Worm (Caenorhabditis elegans) whole organism, L3 larva: ENCODE measurements around the gene rpl-11.2.

Experiments used
- ZK546.5 ChIP-seq: sonication (generic microtip); optimal IDR thresholded peaks from 2 replicates; lab custom pipeline; 2017; ENCODE audit warnings: missing biosample characterization, missing genetic modification characterization
- ama-1 ChIP-seq: fragments of 150-350 bp; optimal IDR thresholded peaks from 2 replicates; lab custom pipeline; 2018
- ceh-28 ChIP-seq: fragments of 150-350 bp; optimal IDR thresholded peaks from 2 replicates; lab custom pipeline; 2014; ENCODE audit warnings: missing biosample characterization, missing genetic modification reagents, missing genetic modification characterization
- ceh-82 ChIP-seq: fragments of 150-350 bp; optimal IDR thresholded peaks from 2 replicates; lab custom pipeline; 2014; ENCODE audit warnings: missing biosample characterization, missing genetic modification characterization
- egl-27 ChIP-seq: sonication (generic microtip); optimal IDR thresholded peaks from 4 replicates; lab custom pipeline; 2017; ENCODE audit warnings: missing biosample characterization, missing genetic modification reagents, missing genetic modification characterization
- egl-5 ChIP-seq: fragments of 150-350 bp; optimal IDR thresholded peaks from 2 replicates; lab custom pipeline; 2017; ENCODE audit warnings: missing biosample characterization, missing genetic modification reagents, missing genetic modification characterization, inconsistent platforms
- elt-2 ChIP-seq: sonication (generic microtip); optimal IDR thresholded peaks from 2 replicates; lab custom pipeline; 2016; ENCODE audit warnings: missing genetic modification reagents, mild to moderate bottlenecking, missing genetic modification characterization, missing compliant biosample characterization
- elt-3 ChIP-seq, 3 experiments: fragments of 150-350 bp in 1 of 3; sonication (generic microtip) in 2 of 3; optimal IDR thresholded peaks; 2 replicates in 2 of 3; 4 replicates in 1 of 3; lab custom pipeline; 2014 to 2017; ENCODE audit warnings: missing biosample characterization in 3 of 3, missing genetic modification characterization in 3 of 3
- eor-1 ChIP-seq, 2 experiments: fragments of 150-350 bp; optimal IDR thresholded peaks; 2 replicates each; lab custom pipeline; 2014 to 2018; ENCODE audit warnings: missing biosample characterization in 2 of 2, missing genetic modification characterization in 2 of 2
- fkh-10 ChIP-seq: sonication (generic microtip); optimal IDR thresholded peaks from 2 replicates; lab custom pipeline; 2017; ENCODE audit warnings: missing biosample characterization, missing genetic modification reagents, missing genetic modification characterization
- fkh-2 ChIP-seq: fragments of 150-350 bp; optimal IDR thresholded peaks from 2 replicates; lab custom pipeline; 2014; ENCODE audit warnings: missing biosample characterization, missing genetic modification reagents, missing genetic modification characterization
- hmg-11 ChIP-seq: sonication (generic microtip); optimal IDR thresholded peaks from 2 replicates; lab custom pipeline; 2016; ENCODE audit warnings: missing genetic modification characterization, missing compliant biosample characterization
- jun-1 ChIP-seq: fragments of 150-350 bp; optimal IDR thresholded peaks from 2 replicates; lab custom pipeline; 2014; ENCODE audit warnings: missing biosample characterization, missing genetic modification reagents, missing genetic modification characterization
- lin-15B ChIP-seq: fragments of 150-350 bp; optimal IDR thresholded peaks from 2 replicates; lab custom pipeline; 2014; ENCODE audit warnings: missing biosample characterization, missing genetic modification characterization
- lin-39 ChIP-seq: fragments of 150-350 bp; optimal IDR thresholded peaks from 2 replicates; lab custom pipeline; 2018; ENCODE audit warnings: missing biosample characterization, missing genetic modification reagents, missing genetic modification characterization
- lsy-12 ChIP-seq: sonication (generic microtip); optimal IDR thresholded peaks from 2 replicates; lab custom pipeline; 2016; ENCODE audit warnings: mild to moderate bottlenecking, missing genetic modification characterization, missing compliant biosample characterization
- mdl-1 ChIP-seq: fragments of 150-350 bp; optimal IDR thresholded peaks from 2 replicates; lab custom pipeline; 2014; ENCODE audit warnings: missing biosample characterization, missing genetic modification characterization
- nfya-1 ChIP-seq: sonication (generic microtip); optimal IDR thresholded peaks from 2 replicates; lab custom pipeline; 2017; ENCODE audit warnings: missing genetic modification characterization, mild to moderate bottlenecking, missing compliant biosample characterization, antibody characterized with exemption, moderate library complexity; ENCODE audit not compliant: insufficient read depth
- nhr-11 ChIP-seq: fragments of 150-350 bp; optimal IDR thresholded peaks from 2 replicates; lab custom pipeline; 2014; ENCODE audit warnings: missing biosample characterization, missing genetic modification characterization
- nhr-12 ChIP-seq: fragments of 150-350 bp; optimal IDR thresholded peaks from 2 replicates; lab custom pipeline; 2014; ENCODE audit warnings: missing biosample characterization, missing genetic modification characterization
- nhr-23 ChIP-seq: fragments of 150-350 bp; optimal IDR thresholded peaks from 2 replicates; lab custom pipeline; 2014; ENCODE audit warnings: missing biosample characterization, missing genetic modification reagents, missing genetic modification characterization
- nhr-237 ChIP-seq: fragments of 150-350 bp; optimal IDR thresholded peaks from 2 replicates; lab custom pipeline; 2014; ENCODE audit warnings: missing biosample characterization, missing genetic modification characterization
- nhr-25 ChIP-seq: sonication (generic microtip); optimal IDR thresholded peaks from 2 replicates; lab custom pipeline; 2017; ENCODE audit warnings: missing biosample characterization, missing genetic modification characterization
- nhr-28 ChIP-seq: fragments of 150-350 bp; optimal IDR thresholded peaks from 2 replicates; lab custom pipeline; 2014; ENCODE audit warnings: missing biosample characterization, missing genetic modification characterization
- nhr-43 ChIP-seq: sonication (generic microtip); optimal IDR thresholded peaks from 2 replicates; lab custom pipeline; 2016; ENCODE audit warnings: mild to moderate bottlenecking, missing genetic modification characterization, missing compliant biosample characterization; ENCODE audit not compliant: poor library complexity, severe bottlenecking
- pha-4 ChIP-seq: fragments of 150-350 bp; optimal IDR thresholded peaks from 2 replicates; lab custom pipeline; 2014; ENCODE audit warnings: missing biosample characterization, missing genetic modification reagents, missing genetic modification characterization
- sea-2 ChIP-seq: fragments of 150-350 bp; sonication (generic microtip); optimal IDR thresholded peaks from 4 replicates; lab custom pipeline; 2014; ENCODE audit warnings: missing biosample characterization, missing genetic modification reagents, missing genetic modification characterization
- skn-1 ChIP-seq: fragments of 150-350 bp; optimal IDR thresholded peaks from 2 replicates; lab custom pipeline; 2014; ENCODE audit warnings: missing biosample characterization, missing genetic modification characterization
- unc-39 ChIP-seq: sonication (generic microtip); optimal IDR thresholded peaks from 4 replicates; lab custom pipeline; 2017; ENCODE audit warnings: missing biosample characterization, missing genetic modification characterization
- zag-1 ChIP-seq: fragments of 150-350 bp; optimal IDR thresholded peaks from 2 replicates; lab custom pipeline; 2014; ENCODE audit warnings: missing biosample characterization, missing genetic modification characterization
- ztf-11 ChIP-seq: fragments of 150-350 bp; optimal IDR thresholded peaks from 2 replicates; lab custom pipeline; 2014; ENCODE audit warnings: missing biosample characterization, missing genetic modification characterization
- ztf-4 ChIP-seq: fragments of 150-350 bp; optimal IDR thresholded peaks from 2 replicates; lab custom pipeline; 2014; ENCODE audit warnings: missing biosample characterization, missing genetic modification characterization

The rpl-11.2 gene

DNA sequence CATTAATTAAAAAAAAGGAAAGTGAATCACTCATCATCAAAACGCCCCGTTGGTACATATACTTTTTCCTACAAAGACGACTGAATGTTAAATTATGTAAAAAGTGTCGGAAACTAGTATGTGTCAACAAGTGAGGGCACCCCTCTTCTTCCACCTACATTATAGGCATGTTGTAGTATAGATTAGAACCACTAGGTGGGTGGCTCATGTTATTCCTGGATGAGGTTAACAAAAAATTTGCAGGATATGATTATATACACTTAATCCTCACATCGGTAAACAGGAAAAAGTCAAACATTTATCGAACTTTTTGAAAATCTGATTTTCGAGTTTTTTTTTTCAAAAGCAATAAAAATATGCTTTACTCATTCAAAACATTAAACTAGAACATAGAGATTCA lies 33.6 kb upstream of the rpl-11.2 start:
- no peak for TF ChIP-seq fkh-2 (tag; lab: Kevin White, UChicago)
- TF ChIP-seq nhr-28 (tag; lab: Kevin White, UChicago): no peak
- TF ChIP-seq ceh-82 (tag; lab: Kevin White, UChicago): no peak
- no peak for TF ChIP-seq nhr-237 (tag; lab: Kevin White, UChicago)
- no peak for TF ChIP-seq pha-4 (tag; lab: Kevin White, UChicago)
- TF ChIP-seq lsy-12: no peak
- TF ChIP-seq skn-1 (tag; lab: Kevin White, UChicago): no peak
- TF ChIP-seq nfya-1 (tag; lab: Kevin White, UChicago): no peak
- TF ChIP-seq unc-39 (tag; lab: Kevin White, UChicago): no peak
- no peak for TF ChIP-seq eor-1 (tag; optimal IDR thresholded peaks at IDR 0.05; lab: Kevin White, UChicago)
- no peak for TF ChIP-seq nhr-25 (tag; lab: Kevin White, UChicago)
- no peak for TF ChIP-seq nhr-12 (tag; lab: Kevin White, UChicago)
- TF ChIP-seq elt-3 (tag; optimal IDR thresholded peaks at IDR 0.05; lab: Kevin White, UChicago): no peak

DNA sequence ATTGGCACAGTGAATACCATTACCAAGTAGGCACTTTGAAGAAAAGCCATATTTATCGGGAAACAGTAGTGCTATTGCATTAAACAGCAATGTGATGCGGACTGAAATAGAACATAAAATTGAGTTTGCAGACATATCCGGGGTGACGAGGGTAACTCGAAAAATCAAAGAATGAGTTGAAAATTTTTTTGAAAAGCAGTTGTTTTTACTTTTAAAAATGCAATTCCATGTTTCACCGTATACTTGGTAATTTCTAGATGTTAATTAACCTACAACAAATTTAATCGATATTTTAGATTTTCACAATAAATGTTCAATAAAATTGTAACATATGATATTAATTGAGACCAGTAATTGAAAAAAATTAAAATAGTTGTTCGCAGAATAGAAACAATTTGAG lies 31.8 kb upstream of the rpl-11.2 start, which contains the start of gene AH9.4:
Gene AH9.4, minus strand, starts transcription at position 101 of the 400 bp plus-strand sequence.
- TF ChIP-seq ceh-28 (no peak), egl-5 (tag; lab: Kevin White, UChicago) (no peak), nhr-12 (tag; lab: Kevin White, UChicago) (no peak), unc-39 (tag; lab: Kevin White, UChicago) (no peak), ztf-4 (tag; lab: Kevin White, UChicago) (no peak), fkh-10 (GFP tag; lab: Kevin White, UChicago) (no peak), elt-2 (tag; lab: Kevin White, UChicago) (no peak), lin-39 (tag; lab: Kevin White, UChicago) (no peak), jun-1 (no peak), egl-27 (no peak), ZK546.5 (tag; lab: Kevin White, UChicago) (no peak), nhr-25 (tag; lab: Kevin White, UChicago) (no peak), nfya-1 (tag; lab: Kevin White, UChicago) (no peak), ztf-11 (tag; lab: Kevin White, UChicago) (no peak), zag-1 (tag; lab: Kevin White, UChicago) (no peak), nhr-43 (tag; lab: Kevin White, UChicago) (no peak), ama-1 (no peak), nhr-11 (no peak)
- TF ChIP-seq, all 47 proteins: peak for 0

DNA sequence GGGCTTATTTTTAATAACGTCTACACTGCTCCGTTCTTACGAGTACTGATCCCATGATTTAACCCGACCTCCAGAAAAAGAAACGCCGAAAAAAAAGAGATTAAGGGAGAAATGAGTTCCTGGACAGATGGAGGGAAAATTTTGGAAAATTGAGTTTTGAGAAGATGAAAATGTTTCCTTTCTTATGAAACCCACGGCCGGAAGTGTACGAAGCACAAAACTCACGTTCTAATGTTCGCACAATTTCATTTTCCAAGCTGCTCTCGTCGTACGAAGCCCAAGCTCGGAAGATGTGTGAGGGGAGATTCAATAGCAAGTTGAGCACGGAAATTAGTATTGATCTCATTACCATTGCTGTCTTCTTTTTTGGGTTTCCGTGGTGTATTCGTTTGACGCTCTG lies 29.0 kb upstream of the rpl-11.2 start:
- TF ChIP-seq elt-3 (tag; optimal IDR thresholded peaks at IDR 0.05; lab: Kevin White, UChicago): no peak
- TF ChIP-seq fkh-10 (GFP tag; lab: Kevin White, UChicago): peak; percentile 75
- TF ChIP-seq, all 47 proteins: peak for 1

DNA sequence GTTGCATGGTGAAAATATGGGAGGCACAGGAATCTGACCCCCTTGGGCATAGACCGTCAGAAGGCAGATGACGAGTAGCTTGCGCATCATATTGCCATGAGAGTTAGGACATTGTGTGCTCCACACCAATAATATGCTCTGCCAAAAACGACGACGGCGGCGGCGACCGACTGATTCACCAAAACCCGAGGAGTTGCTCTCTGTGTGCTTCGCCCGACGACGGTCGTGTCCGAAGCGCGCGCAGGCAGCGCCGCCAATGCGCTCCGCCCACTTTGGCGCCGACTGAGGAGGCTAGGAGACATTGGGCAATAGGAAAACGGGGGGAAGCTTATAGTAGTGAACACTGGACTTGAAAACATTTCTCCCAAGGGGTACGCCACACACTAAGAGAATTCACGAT lies 25.5 kb upstream of the rpl-11.2 start, which contains the start of gene AH9.6:
Gene AH9.6, minus strand, starts transcription at position 183 of the 400 bp plus-strand sequence.
- TF ChIP-seq lin-15B (tag; lab: Kevin White, UChicago) (no peak), ztf-4 (tag; lab: Kevin White, UChicago) (no peak), egl-5 (tag; lab: Kevin White, UChicago) (no peak), nfya-1 (tag; lab: Kevin White, UChicago) (peak; percentile 14), nhr-11 (no peak), unc-39 (tag; lab: Kevin White, UChicago) (no peak), hmg-11 (tag; lab: Kevin White, UChicago) (no peak), sea-2 (GFP tag; lab: Kevin White, UChicago) (no peak)

DNA sequence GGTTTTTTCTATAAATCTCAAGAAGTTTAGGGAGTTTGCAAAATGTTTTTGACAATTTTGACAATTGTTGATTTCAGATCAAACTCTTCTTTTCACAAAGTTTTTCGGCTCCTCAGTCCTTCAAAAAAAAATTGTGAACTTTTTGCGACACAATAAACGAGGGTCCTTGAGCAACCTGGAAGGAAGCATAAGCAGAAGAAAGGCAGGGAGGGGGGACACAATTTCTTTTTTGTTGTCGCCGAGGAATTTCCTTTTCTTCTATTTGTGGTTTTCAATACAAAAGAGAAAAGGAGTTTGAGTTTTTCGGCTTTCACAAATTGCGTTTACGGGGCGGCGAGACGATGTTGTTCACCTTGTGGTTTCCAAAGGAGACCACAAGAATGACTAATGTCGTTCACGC lies 24.4 kb upstream of the rpl-11.2 start:
- TF ChIP-seq fkh-10 (GFP tag; lab: Kevin White, UChicago): peak; percentile 41
- no peak for TF ChIP-seq skn-1 (tag; lab: Kevin White, UChicago)
- no peak for TF ChIP-seq egl-5 (tag; lab: Kevin White, UChicago)
- TF ChIP-seq zag-1 (tag; lab: Kevin White, UChicago): no peak
- TF ChIP-seq elt-2 (tag; lab: Kevin White, UChicago): no peak

DNA sequence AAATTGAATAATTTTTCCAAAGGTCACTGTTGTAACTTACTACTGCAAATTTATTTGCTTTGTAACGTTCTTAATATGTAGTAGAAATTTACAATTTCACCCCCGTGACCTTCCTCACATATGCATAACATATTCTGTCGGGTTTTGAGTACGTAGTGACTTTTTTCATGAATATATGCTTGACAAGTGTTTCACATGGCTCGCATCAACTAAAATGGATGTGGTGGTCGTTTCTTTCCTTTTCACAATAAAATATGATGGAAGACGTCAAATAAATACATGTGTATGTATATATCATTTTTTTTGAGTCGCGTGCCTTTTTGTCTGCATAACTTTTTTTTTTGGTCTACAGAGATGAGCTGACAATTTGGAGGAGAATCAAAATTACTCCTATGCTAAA lies 23.9 kb upstream of the rpl-11.2 start:
- TF ChIP-seq nhr-23 (tag; lab: Kevin White, UChicago) (no peak), nhr-25 (tag; lab: Kevin White, UChicago) (no peak), mdl-1 (tag; lab: Kevin White, UChicago) (no peak), nfya-1 (tag; lab: Kevin White, UChicago) (no peak), zag-1 (tag; lab: Kevin White, UChicago) (no peak)
